Worm (Caenorhabditis elegans): Measurements from ENCODE around the gene C32H11.3.
A peak's percentile ranks its signal among the peaks of the same experiment; 100 is the strongest.

C32H11.3 gene

ce11 chrIV:12890445-12890844 lies 27.9 kb upstream of the C32H11.3 start, which contains the start of gene K08D8.6:
TSS of gene K08D8.6 (minus strand) at chrIV:12890508.
- TF ChIP-seq elt-2 (tag; optimal IDR thresholded peaks at IDR 0.05) (peak; percentile 4), fkh-10 (GFP tag; optimal IDR thresholded peaks at IDR 0.05) (no peak)

ce11 chrIV:12891080-12891479 lies 27.3 kb upstream of the C32H11.3 start:
- TF ChIP-seq K02D7.2 (tag; optimal IDR thresholded peaks at IDR 0.05) (no peak), T23F11.4 (GFP tag; optimal IDR thresholded peaks at IDR 0.05) (no peak), tbx-7 (tag; optimal IDR thresholded peaks at IDR 0.05) (no peak), elt-4 (tag; optimal IDR thresholded peaks at IDR 0.05) (no peak), fax-1 (tag; optimal IDR thresholded peaks at IDR 0.05) (no peak), K09A11.1 (tag; optimal IDR thresholded peaks at IDR 0.05; ENCODE audit: insufficient read depth) (no peak), hlh-13 (GFP tag; optimal IDR thresholded peaks at IDR 0.05) (no peak), F13H6.1 (tag; optimal IDR thresholded peaks at IDR 0.05) (no peak)

ce11 chrIV:12892194-12892593 lies 26.2 kb upstream of the C32H11.3 start, which contains the start of gene K08D8.1:
TSS of gene K08D8.1 (plus strand) at chrIV:12892494.
- TF ChIP-seq pag-3 (tag; optimal IDR thresholded peaks at IDR 0.05; ENCODE audit: borderline replicate concordance), result no peak
- no peak for TF ChIP-seq npax-4 (tag; optimal IDR thresholded peaks at IDR 0.05)
- no peak for TF ChIP-seq eyg-1 (tag; optimal IDR thresholded peaks at IDR 0.05)
- no peak for TF ChIP-seq Y22D7AL.16 (tag; optimal IDR thresholded peaks at IDR 0.05)
- TF ChIP-seq unc-55 (GFP tag; optimal IDR thresholded peaks at IDR 0.05), result no peak
- TF ChIP-seq odd-2 (tag; optimal IDR thresholded peaks at IDR 0.05), result no peak
- TF ChIP-seq pros-1 (tag; optimal IDR thresholded peaks at IDR 0.05), result no peak
- no peak for TF ChIP-seq pax-1 (tag; optimal IDR thresholded peaks at IDR 0.05)
- no peak for TF ChIP-seq hlh-8 (tag; optimal IDR thresholded peaks at IDR 0.05)
- no peak for TF ChIP-seq fkh-10 (GFP tag; optimal IDR thresholded peaks at IDR 0.05)
- no peak for TF ChIP-seq sox-4 (tag; optimal IDR thresholded peaks at IDR 0.05)
- TF ChIP-seq hlh-13 (GFP tag; optimal IDR thresholded peaks at IDR 0.05), result no peak
- TF ChIP-seq lin-11 (tag; optimal IDR thresholded peaks at IDR 0.05), result no peak
- TF ChIP-seq K09A11.1 (tag; optimal IDR thresholded peaks at IDR 0.05; ENCODE audit: insufficient read depth), result no peak
- no peak for TF ChIP-seq pha-2 (tag; optimal IDR thresholded peaks at IDR 0.05)
- no peak for TF ChIP-seq che-1 (tag; optimal IDR thresholded peaks at IDR 0.05)
- no peak for TF ChIP-seq zip-5 (tag; optimal IDR thresholded peaks at IDR 0.05)

ce11 chrIV:12893166-12893565 lies 25.2 kb upstream of the C32H11.3 start, which contains the start of gene K08D8.12:
TSS of gene K08D8.12 (plus strand) at chrIV:12893466.
- no peak for TF ChIP-seq ceh-6 (GFP tag; optimal IDR thresholded peaks at IDR 0.05)
- no peak for TF ChIP-seq unc-42 (tag; optimal IDR thresholded peaks at IDR 0.05)
- no peak for TF ChIP-seq ceh-14 (tag; optimal IDR thresholded peaks at IDR 0.05)
- no peak for TF ChIP-seq C38D4.7 (GFP tag; optimal IDR thresholded peaks at IDR 0.05)

DNA sequence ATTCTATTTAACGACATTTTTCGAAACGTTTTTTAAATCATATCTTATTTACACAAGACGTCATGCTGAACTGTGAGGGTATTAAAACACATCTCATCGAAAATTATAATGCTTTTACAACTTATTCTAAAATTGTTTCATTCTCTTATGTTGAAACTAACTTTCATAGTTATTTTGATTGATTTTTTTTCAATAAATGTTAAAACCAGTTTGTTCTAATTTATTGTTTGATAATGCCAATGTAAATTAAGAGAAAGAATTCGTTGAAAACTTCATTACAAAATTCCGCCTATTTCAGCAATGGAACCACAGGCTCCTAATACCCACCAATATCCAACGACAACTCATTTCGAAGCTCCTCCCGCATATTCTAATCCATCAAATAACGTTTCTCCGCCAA lies 23.4 kb upstream of the C32H11.3 start, which contains the start of gene K08D8.11:
Gene K08D8.11 (plus strand): TSS at position 301 of the 400 bp plus-strand sequence.
- no peak for TF ChIP-seq pros-1 (tag; optimal IDR thresholded peaks at IDR 0.05)
- no peak for TF ChIP-seq pag-3 (tag; optimal IDR thresholded peaks at IDR 0.05; ENCODE audit: borderline replicate concordance)
- TF ChIP-seq sdc-2 (tag; optimal IDR thresholded peaks at IDR 0.05), result no peak
- TF ChIP-seq ceh-45 (GFP tag; IDR thresholded peaks at IDR 0.05), result no peak
- TF ChIP-seq nfya-1 (tag; optimal IDR thresholded peaks at IDR 0.05), result no peak
- TF ChIP-seq hlh-6 (tag; optimal IDR thresholded peaks at IDR 0.05), result no peak
- TF ChIP-seq ets-4 (tag; optimal IDR thresholded peaks at IDR 0.05), result no peak
- TF ChIP-seq che-1 (tag; optimal IDR thresholded peaks at IDR 0.05), result no peak
- no peak for TF ChIP-seq C38D4.7 (GFP tag; optimal IDR thresholded peaks at IDR 0.05)
- TF ChIP-seq ceh-24 (tag; optimal IDR thresholded peaks at IDR 0.05), result no peak
- no peak for TF ChIP-seq tbx-7 (tag; optimal IDR thresholded peaks at IDR 0.05)
- TF ChIP-seq pha-4 (tag; optimal IDR thresholded peaks at IDR 0.05), result no peak
- no peak for TF ChIP-seq T23F11.4 (GFP tag; optimal IDR thresholded peaks at IDR 0.05)
